Fruit fly (Drosophila melanogaster): ENCODE data around the gene Mur18B.

Mur18B gene

DNA sequence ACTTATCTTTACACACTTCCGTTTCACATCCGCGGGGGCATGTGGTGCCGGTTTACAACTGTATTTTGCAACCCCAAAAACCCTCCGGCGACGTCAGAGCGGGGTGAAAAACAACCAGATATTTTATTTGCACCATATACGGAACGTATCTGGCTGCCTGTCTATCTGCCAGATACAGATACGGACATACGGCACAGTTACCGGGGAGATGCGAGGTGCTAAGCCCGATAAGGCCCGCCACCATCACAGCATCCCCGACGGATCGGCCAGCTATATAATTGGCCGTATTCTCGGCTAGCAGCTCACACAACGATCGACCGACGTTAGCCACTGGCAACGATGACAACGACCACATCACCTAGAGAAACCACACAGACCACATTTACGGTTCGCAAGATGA, at the start of gene Mur18B:
Gene Mur18B, plus strand, starts transcription at position 301 of the 400 bp plus-strand sequence.
- no peak for TF ChIP-seq CG5204 (GFP tag; optimal IDR thresholded peaks at IDR 0.05)
- TF ChIP-seq CG33017 (tag; optimal IDR thresholded peaks at IDR 0.05) = no peak
- no peak for TF ChIP-seq toe (GFP tag; optimal IDR thresholded peaks at IDR 0.05)
- no peak for TF ChIP-seq Hr96 (GFP tag; optimal IDR thresholded peaks at IDR 0.05)

DNA sequence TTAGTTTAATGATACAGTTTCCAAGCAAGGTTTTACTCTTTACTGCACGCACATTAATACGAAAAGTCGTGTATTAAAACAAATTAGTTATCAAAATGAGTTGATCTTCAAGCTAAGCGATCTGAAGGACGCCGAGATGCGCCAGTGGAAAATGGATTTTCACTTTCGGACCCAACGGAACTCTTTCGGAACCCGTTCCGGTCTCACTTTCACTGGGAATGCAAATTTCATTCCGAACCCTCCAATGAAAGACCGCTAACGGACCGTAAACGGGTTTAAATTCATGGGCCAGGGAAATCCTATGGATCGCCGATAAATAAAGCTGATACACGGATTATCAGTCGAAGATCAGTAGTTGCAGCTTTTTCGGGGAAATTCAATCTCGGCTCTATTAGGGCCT, 49.6 kb upstream of the Mur18B start:
- TF ChIP-seq CG7101 (tag; optimal IDR thresholded peaks at IDR 0.05) (no peak), ovo (GFP tag; optimal IDR thresholded peaks at IDR 0.05) (no peak), tj (GFP tag; optimal IDR thresholded peaks at IDR 0.05) (no peak), CG12768 (GFP tag; optimal IDR thresholded peaks at IDR 0.05) (no peak), pad (GFP tag; optimal IDR thresholded peaks at IDR 0.05) (no peak), CG14711 (tag; optimal IDR thresholded peaks at IDR 0.05) (no peak), cnc (optimal IDR thresholded peaks at IDR 0.05) (no peak), CG1620 (GFP tag; optimal IDR thresholded peaks at IDR 0.05) (no peak), Clk (GFP tag; optimal IDR thresholded peaks at IDR 0.05) (no peak), toe (GFP tag; optimal IDR thresholded peaks at IDR 0.05) (no peak)

DNA sequence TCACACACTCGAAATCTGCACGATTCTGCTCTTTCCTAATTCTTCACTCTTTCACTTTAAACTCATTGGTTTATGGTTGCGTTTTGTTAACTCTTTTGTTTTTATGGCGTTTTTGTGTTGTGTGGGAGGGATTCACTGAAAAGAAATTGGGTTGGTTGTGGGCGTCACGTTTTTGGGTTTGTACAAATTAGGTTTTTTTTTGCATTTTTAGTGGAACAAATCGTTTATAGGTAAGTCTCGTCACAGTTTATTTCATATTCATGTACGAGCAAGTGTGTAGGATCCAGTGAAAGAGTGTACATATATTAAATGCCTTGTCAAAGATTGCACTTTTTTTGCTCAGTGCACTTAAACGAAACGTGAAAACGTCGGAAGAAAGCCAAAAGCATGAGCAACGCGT, 48.3 kb upstream of the Mur18B start:
- TF ChIP-seq toe (GFP tag; optimal IDR thresholded peaks at IDR 0.05) = no peak
- no peak for TF ChIP-seq bab1 (GFP tag; optimal IDR thresholded peaks at IDR 0.05)
- TF ChIP-seq CG12768 (GFP tag; optimal IDR thresholded peaks at IDR 0.05) = no peak
- TF ChIP-seq CG7101 (tag; optimal IDR thresholded peaks at IDR 0.05) = no peak
- TF ChIP-seq ovo (GFP tag; optimal IDR thresholded peaks at IDR 0.05) = no peak

DNA sequence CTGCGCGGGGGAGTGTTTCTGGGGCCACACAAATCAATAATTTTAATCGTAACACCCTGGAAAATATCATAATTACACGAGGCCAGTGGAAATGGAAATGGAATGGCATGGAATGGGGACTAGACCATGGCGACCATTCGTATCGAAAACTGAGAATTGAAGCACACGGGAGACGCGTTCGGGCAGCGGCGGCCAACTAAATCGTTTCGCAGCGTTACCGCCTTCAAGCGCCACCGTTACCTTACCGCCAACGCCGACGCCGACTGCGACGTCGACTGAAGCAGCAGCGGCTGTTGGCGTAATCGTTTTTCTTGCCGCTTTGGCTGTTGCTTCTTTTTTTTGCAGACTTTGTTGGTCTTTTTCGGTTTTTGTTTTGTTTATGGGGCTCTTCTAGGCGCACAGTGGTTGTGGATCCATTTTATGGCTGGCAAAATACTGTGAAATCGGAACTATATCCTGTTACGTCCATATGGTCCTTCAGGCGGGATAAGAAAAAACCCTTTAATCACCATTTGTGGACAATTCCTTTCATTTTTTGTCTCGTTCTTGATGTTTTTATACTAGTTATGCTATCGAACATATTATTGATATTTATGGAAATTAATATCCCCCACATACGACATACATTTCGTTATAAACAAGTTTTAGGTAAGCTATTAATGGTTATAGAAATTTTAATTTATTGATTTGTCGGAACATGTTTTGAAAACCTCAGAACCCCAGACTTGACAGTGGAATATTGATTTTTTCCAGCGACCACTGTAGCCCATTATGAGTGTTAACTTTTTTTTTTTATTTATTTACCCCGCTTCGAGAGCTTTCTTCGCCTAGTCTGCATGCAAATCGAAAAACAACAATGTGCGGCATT, 47.7 kb upstream of the Mur18B start:
- TF ChIP-seq CG7045 (GFP tag; optimal IDR thresholded peaks at IDR 0.05) (no peak), Mnt (GFP tag; optimal IDR thresholded peaks at IDR 0.05) (peak; percentile 3), tj (GFP tag; optimal IDR thresholded peaks at IDR 0.05) (peak; percentile 53), ovo (GFP tag; optimal IDR thresholded peaks at IDR 0.05) (peak; percentile 20)

DNA sequence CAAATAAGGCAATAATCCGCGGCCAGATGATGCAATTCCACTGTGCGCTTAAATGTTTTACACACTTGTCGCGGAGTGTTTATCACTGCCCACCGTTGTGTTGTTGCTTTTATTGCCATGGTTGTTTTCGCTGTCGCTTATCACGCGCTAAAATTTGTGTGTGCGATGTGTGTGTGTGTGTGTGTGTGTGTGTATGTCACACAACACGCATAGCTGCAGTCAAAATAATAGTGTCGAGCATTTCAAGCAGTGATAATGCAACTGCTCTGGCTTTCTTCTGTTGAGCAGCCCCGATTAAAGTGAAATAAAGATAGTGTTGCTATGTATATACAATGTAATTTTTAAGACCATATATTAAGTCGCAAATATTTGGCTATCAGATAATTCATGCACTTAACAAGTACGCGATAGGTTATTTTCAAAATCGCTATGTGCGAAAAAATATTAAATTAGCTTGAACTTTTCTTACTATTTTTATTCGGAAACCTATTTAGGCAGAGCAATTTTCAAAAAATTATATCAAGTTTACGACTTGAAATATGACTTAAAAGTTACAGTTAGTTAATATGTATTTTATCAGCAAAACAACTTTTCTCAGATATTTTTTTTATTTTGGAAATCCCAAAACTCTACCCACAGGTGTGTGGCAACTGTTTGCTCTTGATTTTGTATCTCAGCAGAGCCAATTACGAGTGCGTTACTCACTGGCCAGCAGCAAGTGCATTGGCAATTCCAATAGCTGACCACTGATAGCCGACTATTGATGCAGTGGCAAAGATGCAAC, 46.7 kb upstream of the Mur18B start:
- TF ChIP-seq CG1620 (GFP tag; optimal IDR thresholded peaks at IDR 0.05) (no peak), CG12768 (GFP tag; optimal IDR thresholded peaks at IDR 0.05) (no peak), tj (GFP tag; optimal IDR thresholded peaks at IDR 0.05) (no peak), Hr96 (GFP tag; optimal IDR thresholded peaks at IDR 0.05) (peak; percentile 25), CG7101 (tag; optimal IDR thresholded peaks at IDR 0.05) (peak; percentile 41), CG14711 (tag; optimal IDR thresholded peaks at IDR 0.05) (peak; percentile 18), bab1 (GFP tag; optimal IDR thresholded peaks at IDR 0.05) (peak; percentile 28), kay (GFP tag; ENCODE audit: borderline replicate concordance) (peak; percentile 85), Clk (GFP tag; optimal IDR thresholded peaks at IDR 0.05) (no peak), cnc (optimal IDR thresholded peaks at IDR 0.05) (no peak), CG11617 (GFP tag; optimal IDR thresholded peaks at IDR 0.05) (peak; percentile 6), toe (GFP tag; optimal IDR thresholded peaks at IDR 0.05) (no peak), Crg-1 (GFP tag; optimal IDR thresholded peaks at IDR 0.05) (no peak), Mnt (GFP tag; optimal IDR thresholded peaks at IDR 0.05) (no peak), CG33017 (tag; optimal IDR thresholded peaks at IDR 0.05) (no peak), CG7045 (GFP tag; optimal IDR thresholded peaks at IDR 0.05) (peak; percentile 11), pad (GFP tag; optimal IDR thresholded peaks at IDR 0.05) (peak; percentile 20), cic (GFP tag; optimal IDR thresholded peaks at IDR 0.05) (no peak), ovo (GFP tag; optimal IDR thresholded peaks at IDR 0.05) (no peak), CG5204 (GFP tag; optimal IDR thresholded peaks at IDR 0.05) (peak; percentile 50)

DNA sequence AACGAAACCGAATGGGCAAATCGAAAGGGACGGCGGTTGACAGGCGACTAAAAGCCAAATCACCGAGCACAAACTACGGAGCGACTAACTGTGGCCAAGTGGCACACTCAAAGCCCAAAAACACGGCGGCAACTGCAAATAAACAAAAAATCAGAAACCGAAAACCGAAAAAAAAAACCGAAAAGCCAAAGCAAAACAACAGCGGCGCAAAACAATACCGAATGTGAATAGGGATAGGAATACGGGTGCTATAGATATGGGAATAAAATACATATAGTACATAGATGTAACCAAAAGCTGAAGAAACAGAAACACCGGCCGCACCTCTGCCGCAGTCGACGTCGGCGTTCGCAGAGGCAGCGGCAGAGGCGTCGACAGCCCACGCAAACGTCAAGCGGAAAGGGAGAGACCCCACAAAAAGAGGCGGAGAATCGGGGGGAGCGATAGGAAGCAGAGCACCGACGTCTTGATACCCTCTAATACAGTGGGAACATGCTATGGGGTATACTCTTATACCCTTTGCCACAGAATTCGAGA, 46.0 kb upstream of the Mur18B start, which contains the start of gene RhoGAP18B:
Gene RhoGAP18B, minus strand, starts transcription at position 51 of the 537 bp plus-strand sequence.
- no peak for TF ChIP-seq toe (GFP tag; optimal IDR thresholded peaks at IDR 0.05)
- TF ChIP-seq ovo (GFP tag; optimal IDR thresholded peaks at IDR 0.05) = no peak
- TF ChIP-seq Crg-1 (GFP tag; optimal IDR thresholded peaks at IDR 0.05) = no peak
- TF ChIP-seq CG12768 (GFP tag; optimal IDR thresholded peaks at IDR 0.05) = no peak
- TF ChIP-seq CG7045 (GFP tag; optimal IDR thresholded peaks at IDR 0.05) = no peak
- TF ChIP-seq cic (GFP tag; optimal IDR thresholded peaks at IDR 0.05) = no peak
- TF ChIP-seq CG5204 (GFP tag; optimal IDR thresholded peaks at IDR 0.05) = no peak
- no peak for TF ChIP-seq kay (GFP tag; ENCODE audit: borderline replicate concordance)
- no peak for TF ChIP-seq CG7101 (tag; optimal IDR thresholded peaks at IDR 0.05)
- TF ChIP-seq CG11617 (GFP tag; optimal IDR thresholded peaks at IDR 0.05) = no peak
- no peak for TF ChIP-seq CG33017 (tag; optimal IDR thresholded peaks at IDR 0.05)
- no peak for TF ChIP-seq tj (GFP tag; optimal IDR thresholded peaks at IDR 0.05)
- no peak for TF ChIP-seq CG1620 (GFP tag; optimal IDR thresholded peaks at IDR 0.05)
- TF ChIP-seq Hr96 (GFP tag; optimal IDR thresholded peaks at IDR 0.05) = no peak
- no peak for TF ChIP-seq cnc (optimal IDR thresholded peaks at IDR 0.05)
- no peak for TF ChIP-seq bab1 (GFP tag; optimal IDR thresholded peaks at IDR 0.05)
- TF ChIP-seq CG14711 (tag; optimal IDR thresholded peaks at IDR 0.05) = no peak
- TF ChIP-seq pad (GFP tag; optimal IDR thresholded peaks at IDR 0.05) = no peak
- no peak for TF ChIP-seq Mnt (GFP tag; optimal IDR thresholded peaks at IDR 0.05)

Data from whole organism, adult.